Worm (Caenorhabditis elegans) whole organism, L1 larva: ENCODE results near the gene dnj-25.
A peak's percentile ranks its signal among the peaks of the same experiment; 100 is the strongest.

Experiments used
- elt-2 ChIP-seq: sonication (generic microtip); optimal IDR thresholded peaks from 2 replicates; lab custom pipeline; 2016; ENCODE audit warnings: missing genetic modification characterization, mild to moderate bottlenecking, inconsistent platforms, missing compliant biosample characterization, missing genetic modification reagents
- fos-1 ChIP-seq: fragments of 150-350 bp; optimal IDR thresholded peaks from 2 replicates; lab custom pipeline; 2014; ENCODE audit warnings: missing biosample characterization, missing genetic modification characterization
- grh-1 ChIP-seq: fragments of 200-800 bp; sonication (Bioruptor generic); IDR thresholded peaks from 2 replicates; pipeline ENCODE4 v1.3.6; 2022; ENCODE audit warnings: missing genetic modification reagents, missing genetic modification characterization, missing compliant biosample characterization
- jun-1 ChIP-seq: fragments of 150-350 bp; optimal IDR thresholded peaks from 2 replicates; lab custom pipeline; 2014; ENCODE audit warnings: missing biosample characterization, missing genetic modification reagents, missing genetic modification characterization
- lsy-2 ChIP-seq, 2 experiments: fragments of 150-350 bp; optimal IDR thresholded peaks; 2 replicates each; lab custom pipeline; 2014; ENCODE audit warnings: missing biosample characterization in 2 of 2, missing genetic modification characterization in 2 of 2
- mdl-1 ChIP-seq, 2 experiments: fragments of 150-350 bp; optimal IDR thresholded peaks; 2 replicates each; lab custom pipeline; 2014 to 2017; ENCODE audit warnings: missing biosample characterization in 2 of 2, missing genetic modification characterization in 2 of 2, inconsistent platforms in 1 of 2
- nhr-11 ChIP-seq: fragments of 150-350 bp; optimal IDR thresholded peaks from 2 replicates; lab custom pipeline; 2014; ENCODE audit warnings: missing biosample characterization, missing genetic modification characterization
- nhr-237 ChIP-seq: fragments of 150-350 bp; optimal IDR thresholded peaks from 2 replicates; lab custom pipeline; 2014; ENCODE audit warnings: missing biosample characterization, missing genetic modification characterization
- nhr-77 ChIP-seq: fragments of 150-350 bp; optimal IDR thresholded peaks from 2 replicates; lab custom pipeline; 2014; ENCODE audit warnings: missing biosample characterization, missing genetic modification characterization
- snpc-4 ChIP-seq: fragments of 150-350 bp; optimal IDR thresholded peaks from 2 replicates; lab custom pipeline; 2014; ENCODE audit warnings: missing biosample characterization, missing genetic modification characterization
- sptf-1 ChIP-seq: fragments of 150-350 bp; optimal IDR thresholded peaks from 2 replicates; lab custom pipeline; 2014; ENCODE audit warnings: missing biosample characterization, missing genetic modification characterization
- unc-62 ChIP-seq: fragments of 150-350 bp; optimal IDR thresholded peaks from 2 replicates; lab custom pipeline; 2014; ENCODE audit warnings: missing biosample characterization, missing genetic modification reagents, missing genetic modification characterization
- zip-4 ChIP-seq: fragments of 200-800 bp; sonication (Bioruptor generic); optimal IDR thresholded peaks from 2 replicates; lab custom pipeline; 2018; ENCODE audit warnings: mild to moderate bottlenecking, missing genetic modification characterization, moderate library complexity, missing compliant biosample characterization

- TF ChIP-seq snpc-4 (no peak), sptf-1 (tag; lab: Kevin White, UChicago) (no peak), nhr-11 (tag; lab: Kevin White, UChicago) (no peak), lsy-2 (tag; optimal IDR thresholded peaks at IDR 0.05; lab: Kevin White, UChicago) (no peak), elt-2 (tag; lab: Kevin White, UChicago) (peak; percentile 46), zip-4 (no peak), fos-1 (no peak), jun-1 (tag; lab: Kevin White, UChicago) (no peak), nhr-77 (no peak), mdl-1 (tag; optimal IDR thresholded peaks at IDR 0.05; lab: Kevin White, UChicago) (no peak), unc-62 (no peak), grh-1 (GFP tag; lab: Robert Waterston, UW) (no peak), nhr-237 (tag; lab: Kevin White, UChicago) (no peak)
Measured at ce11 chrV:20792371-20792890, 48.3 kb upstream of the dnj-25 start, which contains the start of gene Y44A6D.3.
